Worm (Caenorhabditis elegans) whole organism, L1 larva: ENCODE measurements around the gene nas-10.
A peak's percentile ranks its signal among the peaks of the same experiment; 100 is the strongest.

ENCODE experiments used
- C16A3.4 ChIP-seq: fragments of 150-350 bp; optimal IDR thresholded peaks from 2 replicates; lab custom pipeline; 2014; ENCODE audit warnings: missing biosample characterization, missing genetic modification characterization
- aha-1 ChIP-seq: fragments of 150-350 bp; optimal IDR thresholded peaks from 2 replicates; lab custom pipeline; 2014; ENCODE audit warnings: missing biosample characterization, missing genetic modification characterization
- alr-1 ChIP-seq: fragments of 200-800 bp; sonication (Bioruptor generic); optimal IDR thresholded peaks from 2 replicates; lab custom pipeline; 2018; ENCODE audit warnings: borderline replicate concordance, mild to moderate bottlenecking, missing genetic modification characterization, missing compliant biosample characterization
- aly-2 ChIP-seq: fragments of 150-350 bp; optimal IDR thresholded peaks from 2 replicates; lab custom pipeline; 2014; ENCODE audit warnings: missing biosample characterization, missing genetic modification characterization
- ama-1 ChIP-seq: fragments of 150-350 bp; optimal IDR thresholded peaks from 2 replicates; lab custom pipeline; 2014
- blmp-1 ChIP-seq: fragments of 150-350 bp; optimal IDR thresholded peaks from 2 replicates; lab custom pipeline; 2014; ENCODE audit warnings: missing biosample characterization, missing genetic modification characterization
- ceh-8 ChIP-seq: fragments of 200-800 bp; sonication (Bioruptor generic); optimal IDR thresholded peaks from 2 replicates; lab custom pipeline; 2018; ENCODE audit warnings: mild to moderate bottlenecking, missing genetic modification characterization, moderate library complexity, missing compliant biosample characterization
- ceh-82 ChIP-seq, 3 experiments: fragments of 150-350 bp in 1 of 3; sonication (generic microtip) in 2 of 3; optimal IDR thresholded peaks; 2 replicates each; lab custom pipeline; 2014 to 2017; ENCODE audit warnings: missing biosample characterization in 3 of 3, missing genetic modification characterization in 3 of 3
- ceh-90 ChIP-seq: sonication (generic microtip); optimal IDR thresholded peaks from 2 replicates; lab custom pipeline; 2016; ENCODE audit warnings: missing genetic modification characterization, missing compliant biosample characterization
- dpl-1 ChIP-seq, 3 experiments: fragments of 150-350 bp in 2 of 3; sonication (generic microtip) in 1 of 3; optimal IDR thresholded peaks; 2 replicates each; lab custom pipeline; 2014 to 2017; ENCODE audit warnings: missing biosample characterization in 3 of 3, missing genetic modification characterization in 3 of 3, missing genetic modification reagents in 3 of 3
- efl-1 ChIP-seq, 4 experiments: fragments of 150-350 bp; optimal IDR thresholded peaks in 3 of 4; peaks in 1 of 4; 1 replicate in 1 of 4; 2 replicates in 3 of 4; lab custom pipeline; 2014; ENCODE audit warnings: missing biosample characterization in 2 of 4, missing genetic modification characterization in 2 of 4, missing genetic modification reagents in 2 of 4
- egl-27 ChIP-seq, 2 experiments: fragments of 150-350 bp in 1 of 2; sonication (generic microtip); optimal IDR thresholded peaks; 3 replicates each; lab custom pipeline; 2017 to 2018; ENCODE audit warnings: missing biosample characterization in 2 of 2, missing genetic modification characterization in 2 of 2, missing genetic modification reagents in 2 of 2
- elt-2 ChIP-seq: sonication (generic microtip); optimal IDR thresholded peaks from 2 replicates; lab custom pipeline; 2016; ENCODE audit warnings: missing genetic modification characterization, mild to moderate bottlenecking, inconsistent platforms, missing compliant biosample characterization, missing genetic modification reagents
- ets-5 ChIP-seq: fragments of 200-800 bp; sonication (Bioruptor generic); IDR thresholded peaks from 2 replicates; pipeline ENCODE4 v1.3.6; 2022; ENCODE audit warnings: missing genetic modification characterization, missing compliant biosample characterization
- fkh-10 ChIP-seq: sonication (generic microtip); optimal IDR thresholded peaks from 2 replicates; lab custom pipeline; 2017; ENCODE audit warnings: missing biosample characterization, missing genetic modification reagents, missing genetic modification characterization
- fkh-8 ChIP-seq: sonication (generic microtip); optimal IDR thresholded peaks from 2 replicates; lab custom pipeline; 2016; ENCODE audit warnings: mild to moderate bottlenecking, missing genetic modification characterization, missing compliant biosample characterization
- hlh-17 ChIP-seq: fragments of 200-800 bp; sonication (Bioruptor generic); optimal IDR thresholded peaks from 2 replicates; lab custom pipeline; 2018; ENCODE audit warnings: missing genetic modification characterization, mild to moderate bottlenecking, missing compliant biosample characterization, moderate library complexity, borderline replicate concordance
- hpl-2 ChIP-seq: fragments of 150-350 bp; optimal IDR thresholded peaks from 2 replicates; lab custom pipeline; 2014; ENCODE audit warnings: missing biosample characterization, missing genetic modification reagents, missing genetic modification characterization
- isw-1 ChIP-seq: fragments of 200-800 bp; sonication (Bioruptor generic); IDR thresholded peaks from 2 replicates; pipeline ENCODE4 v1.3.6; 2022; ENCODE audit warnings: missing genetic modification characterization, missing compliant biosample characterization
- jun-1 ChIP-seq: fragments of 150-350 bp; optimal IDR thresholded peaks from 2 replicates; lab custom pipeline; 2014; ENCODE audit warnings: missing biosample characterization, missing genetic modification reagents, missing genetic modification characterization
- lin-14 ChIP-seq: fragments of 200-800 bp; sonication (Bioruptor generic); optimal IDR thresholded peaks from 2 replicates; lab custom pipeline; 2018; ENCODE audit warnings: mild to moderate bottlenecking, missing genetic modification characterization, moderate library complexity, missing compliant biosample characterization
- lin-35 ChIP-seq, 2 experiments: fragments of 150-350 bp; optimal IDR thresholded peaks; 2 replicates each; lab custom pipeline; 2014; ENCODE audit warnings: missing biosample characterization in 2 of 2, missing genetic modification characterization in 2 of 2, missing genetic modification reagents in 2 of 2
- mab-9 ChIP-seq: fragments of 200-800 bp; sonication (Bioruptor generic); IDR thresholded peaks from 2 replicates; pipeline ENCODE4 v1.3.6; 2022; ENCODE audit warnings: missing genetic modification reagents, missing genetic modification characterization, missing compliant biosample characterization
- mdl-1 ChIP-seq, 2 experiments: fragments of 150-350 bp; optimal IDR thresholded peaks; 2 replicates each; lab custom pipeline; 2014 to 2017; ENCODE audit warnings: missing biosample characterization in 2 of 2, missing genetic modification characterization in 2 of 2, inconsistent platforms in 1 of 2
- nhr-237 ChIP-seq: fragments of 150-350 bp; optimal IDR thresholded peaks from 2 replicates; lab custom pipeline; 2014; ENCODE audit warnings: missing biosample characterization, missing genetic modification characterization
- nhr-47 ChIP-seq: sonication (generic microtip); optimal IDR thresholded peaks from 2 replicates; lab custom pipeline; 2016; ENCODE audit warnings: mild to moderate bottlenecking, missing genetic modification characterization, moderate library complexity, missing compliant biosample characterization
- pqm-1 ChIP-seq: sonication (generic microtip); optimal IDR thresholded peaks from 3 replicates; lab custom pipeline; 2017; ENCODE audit warnings: missing biosample characterization, missing genetic modification characterization
- rnt-1 ChIP-seq: sonication (generic microtip); optimal IDR thresholded peaks from 2 replicates; lab custom pipeline; 2016; ENCODE audit warnings: mild to moderate bottlenecking, missing genetic modification characterization, moderate library complexity, missing compliant biosample characterization
- sox-4 ChIP-seq: sonication (generic microtip); optimal IDR thresholded peaks from 2 replicates; lab custom pipeline; 2016; ENCODE audit warnings: missing genetic modification characterization, missing compliant biosample characterization
- swsn-7 ChIP-seq: sonication (generic microtip); optimal IDR thresholded peaks from 2 replicates; lab custom pipeline; 2016; ENCODE audit warnings: missing genetic modification characterization, missing compliant biosample characterization
- tbx-2 ChIP-seq: sonication (generic microtip); optimal IDR thresholded peaks from 2 replicates; lab custom pipeline; 2016; ENCODE audit warnings: missing genetic modification characterization, missing compliant biosample characterization
- unc-62 ChIP-seq: fragments of 150-350 bp; optimal IDR thresholded peaks from 2 replicates; lab custom pipeline; 2014; ENCODE audit warnings: missing biosample characterization, missing genetic modification reagents, missing genetic modification characterization
- xbp-1 ChIP-seq: sonication (generic microtip); optimal IDR thresholded peaks from 2 replicates; lab custom pipeline; 2016; ENCODE audit warnings: missing genetic modification characterization, missing compliant biosample characterization
- ztf-11 ChIP-seq, 2 experiments: sonication (generic microtip); optimal IDR thresholded peaks; 2 replicates each; lab custom pipeline; 2016 to 2017; ENCODE audit warnings: missing genetic modification characterization in 2 of 2, missing biosample characterization in 1 of 2, missing compliant biosample characterization in 1 of 2

nas-10 gene

ce11 chrX:10971118-10971517 is 7.8 kb upstream of the nas-10 start:
- TF ChIP-seq efl-1 (optimal IDR thresholded peaks at IDR 0.05; lab: Kevin White, UChicago) (no peak), efl-1 (GFP tag; optimal IDR thresholded peaks at IDR 0.05 in 1 of 2; lab: Kevin White, UChicago) (peak in 1 of 2 experiments; percentile 24), ama-1 (lab: Kevin White, UChicago) (no peak)

DNA sequence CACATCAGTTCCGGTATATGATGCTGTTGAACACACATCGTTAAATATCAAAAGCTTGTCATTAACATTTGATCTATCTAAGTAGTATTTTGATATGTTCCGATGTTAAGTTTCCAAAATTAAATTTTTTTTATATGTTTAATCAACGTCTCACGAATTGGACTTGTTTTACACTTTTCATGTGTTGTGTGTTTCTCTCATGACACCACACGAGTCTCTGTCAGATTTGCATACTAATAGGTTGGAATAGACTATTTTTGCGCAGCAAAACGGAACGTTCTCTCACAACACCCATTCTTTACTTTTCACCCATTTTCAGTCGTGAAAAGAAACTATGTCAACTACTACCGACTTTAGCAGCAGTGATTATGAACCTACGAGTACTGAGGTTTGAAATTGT is 7.3 kb upstream of the nas-10 start, which contains the start of gene K09C8.8:
TSS of gene K09C8.8 (plus strand) at position 301 of the 400 bp plus-strand sequence.
- TF ChIP-seq egl-27 (tag; optimal IDR thresholded peaks at IDR 0.05; lab: Kevin White, UChicago) (no peak), elt-2 (tag; lab: Kevin White, UChicago) (no peak), mdl-1 (tag; optimal IDR thresholded peaks at IDR 0.05; lab: Kevin White, UChicago) (no peak), hlh-17 (no peak), blmp-1 (tag; lab: Kevin White, UChicago) (no peak), isw-1 (no peak), jun-1 (tag; lab: Kevin White, UChicago) (no peak), C16A3.4 (tag; lab: Kevin White, UChicago) (no peak), nhr-237 (tag; lab: Kevin White, UChicago) (no peak)

ce11 chrX:10967698-10968097 is 4.4 kb upstream of the nas-10 start, which contains the start of gene K09C8.9:
K09C8.9 (minus strand) TSS chrX:10967798.
- TF ChIP-seq fkh-10 (GFP tag; lab: Kevin White, UChicago) (no peak), efl-1 (optimal IDR thresholded peaks at IDR 0.05; lab: Kevin White, UChicago) (no peak), efl-1 (GFP tag; optimal IDR thresholded peaks at IDR 0.05 in 1 of 2; lab: Kevin White, UChicago) (peak in 1 of 2 experiments; percentile 1)
- TF ChIP-seq, all 84 proteins: peak for 1

- TF ChIP-seq nhr-47 (tag; lab: Kevin White, UChicago): no peak
- no peak for TF ChIP-seq ceh-8 (GFP tag; lab: Kevin White, UChicago)
- TF ChIP-seq ets-5: no peak
- no peak for TF ChIP-seq swsn-7 (tag; lab: Kevin White, UChicago)
- no peak for TF ChIP-seq xbp-1 (tag; lab: Kevin White, UChicago)
- TF ChIP-seq pqm-1 (tag; lab: Kevin White, UChicago): no peak
- no peak for TF ChIP-seq ztf-11 (tag; optimal IDR thresholded peaks at IDR 0.05; lab: Kevin White, UChicago)
- no peak for TF ChIP-seq ceh-90 (tag; lab: Kevin White, UChicago)
- TF ChIP-seq dpl-1 (GFP tag; optimal IDR thresholded peaks at IDR 0.05; lab: Kevin White, UChicago): no peak
Observed at ce11 chrX:10966251-10966650, 2.9 kb upstream of the nas-10 start, which contains the start of gene lge-1. lge-1 (plus strand) TSS chrX:10966551.

- TF ChIP-seq hpl-2 (GFP tag; lab: Kevin White, UChicago): no peak
- no peak for TF ChIP-seq sox-4 (tag; lab: Kevin White, UChicago)
- TF ChIP-seq lin-14 (GFP tag; lab: Kevin White, UChicago): peak; percentile 47
- TF ChIP-seq alr-1 (tag; lab: Kevin White, UChicago): no peak
- no peak for TF ChIP-seq fkh-8 (tag; lab: Kevin White, UChicago)
- TF ChIP-seq tbx-2 (tag; lab: Kevin White, UChicago): no peak
Observed at ce11 chrX:10965508-10965907, 2.2 kb upstream of the nas-10 start.

DNA sequence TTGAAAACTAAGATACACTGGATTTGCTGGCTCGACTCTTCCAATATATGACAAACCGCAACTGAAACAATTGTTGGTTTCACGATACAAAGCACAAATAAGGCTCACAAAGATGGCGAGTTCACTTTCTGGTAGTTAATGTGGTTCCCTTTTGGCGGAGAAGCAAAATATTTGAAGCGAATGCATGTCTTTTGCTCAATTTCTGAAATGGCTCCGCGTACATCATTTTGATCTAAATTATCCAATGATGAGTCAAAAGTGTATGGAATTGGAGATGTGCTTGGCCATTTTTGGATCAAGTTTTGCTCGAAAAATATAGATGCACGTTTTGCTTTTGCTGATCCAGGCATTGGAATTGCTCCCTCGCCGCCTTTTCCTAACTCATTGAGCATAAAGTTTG is 1.6 kb downstream of the nas-10 start:
- TF ChIP-seq lin-35 (GFP tag; optimal IDR thresholded peaks at IDR 0.05; lab: Kevin White, UChicago) (no peak), efl-1 (optimal IDR thresholded peaks at IDR 0.05; lab: Kevin White, UChicago) (no peak), efl-1 (GFP tag; optimal IDR thresholded peaks at IDR 0.05 in 1 of 2; lab: Kevin White, UChicago) (no peak)
- TF ChIP-seq, all 84 proteins: peak for 0

- TF ChIP-seq aly-2 (tag; lab: Kevin White, UChicago) (no peak), nhr-47 (tag; lab: Kevin White, UChicago) (no peak), ceh-90 (tag; lab: Kevin White, UChicago) (no peak), egl-27 (tag; optimal IDR thresholded peaks at IDR 0.05; lab: Kevin White, UChicago) (no peak), dpl-1 (GFP tag; optimal IDR thresholded peaks at IDR 0.05; lab: Kevin White, UChicago) (no peak), ceh-82 (tag; optimal IDR thresholded peaks at IDR 0.05; lab: Kevin White, UChicago) (no peak), unc-62 (GFP tag; lab: Kevin White, UChicago) (no peak), rnt-1 (tag; lab: Kevin White, UChicago) (no peak), tbx-2 (tag; lab: Kevin White, UChicago) (no peak), mab-9 (GFP tag; lab: Robert Waterston, UW) (no peak), aha-1 (tag; lab: Kevin White, UChicago) (no peak), lin-14 (GFP tag; lab: Kevin White, UChicago) (no peak)
Observed at ce11 chrX:10959136-10959535, 4.2 kb downstream of the nas-10 start, which contains the start of gene K09C8.2. K09C8.2 (plus strand) TSS chrX:10959436.
